Fruit fly (Drosophila melanogaster) whole organism, embryonic: ENCODE data around the gene Trm7-34.
A peak's percentile ranks its signal among the peaks of the same experiment; 100 is the strongest.

Source experiments
- Asciz ChIP-seq: fragments of 200-800 bp; sonication (Bioruptor generic); optimal IDR thresholded peaks from 2 replicates; lab custom pipeline; 2017; ENCODE audit warnings: missing biosample characterization, mild to moderate bottlenecking, missing genetic modification characterization, missing genetic modification reagents
- B-H1 ChIP-seq: fragments of 200-800 bp; sonication (Bioruptor generic); IDR thresholded peaks from 3 replicates; pipeline ENCODE4 v1.3.6; 2022; ENCODE audit warnings: missing biosample characterization, missing genetic modification characterization
- CG10147 ChIP-seq: fragments of 200-800 bp; sonication (Bioruptor generic); optimal IDR thresholded peaks from 2 replicates; lab custom pipeline; 2019; ENCODE audit warnings: missing biosample characterization, mild to moderate bottlenecking, missing genetic modification characterization, moderate library complexity
- CG11504 ChIP-seq: fragments of 200-800 bp; sonication (Bioruptor generic); optimal IDR thresholded peaks from 3 replicates; lab custom pipeline; 2019; ENCODE audit warnings: missing biosample characterization, mild to moderate bottlenecking, missing genetic modification characterization, moderate library complexity
- CG1233 ChIP-seq: fragments of 200-800 bp; sonication (Bioruptor generic); optimal IDR thresholded peaks from 4 replicates; lab custom pipeline; 2018; ENCODE audit warnings: missing biosample characterization, mild to moderate bottlenecking, missing genetic modification characterization
- CG12744 ChIP-seq: fragments of 200-800 bp; sonication (Bioruptor generic); optimal IDR thresholded peaks from 2 replicates; lab custom pipeline; 2016; ENCODE audit warnings: missing biosample characterization, missing genetic modification characterization
- CG12942 ChIP-seq: fragments of 200-800 bp; sonication (Bioruptor generic); optimal IDR thresholded peaks from 3 replicates; lab custom pipeline; 2016; ENCODE audit warnings: missing biosample characterization, missing genetic modification characterization
- CG14860 ChIP-seq: fragments of 200-800 bp; sonication (Bioruptor generic); IDR thresholded peaks from 3 replicates; pipeline ENCODE4 v1.3.6; 2022; ENCODE audit warnings: missing biosample characterization, missing genetic modification characterization; ENCODE audit not compliant: partially characterized antibody
- CG17568 ChIP-seq: fragments of 200-800 bp; sonication (Bioruptor generic); optimal IDR thresholded peaks from 2 replicates; lab custom pipeline; 2018; ENCODE audit warnings: missing biosample characterization, mild to moderate bottlenecking, missing genetic modification characterization, moderate library complexity
- CG17612 ChIP-seq: fragments of 200-800 bp; sonication (Bioruptor generic); IDR thresholded peaks from 2 replicates; pipeline ENCODE4 v1.3.6; 2022; ENCODE audit warnings: missing biosample characterization, missing genetic modification characterization
- CG18262 ChIP-seq: fragments of 200-800 bp; optimal IDR thresholded peaks from 3 replicates; lab custom pipeline; 2019; ENCODE audit warnings: missing biosample characterization, mild to moderate bottlenecking, missing genetic modification characterization, moderate library complexity
- CG18476 ChIP-seq: fragments of 200-800 bp; sonication (Bioruptor generic); optimal IDR thresholded peaks from 2 replicates; lab custom pipeline; 2016; ENCODE audit warnings: missing biosample characterization, mild to moderate bottlenecking, missing genetic modification characterization
- CG18619 ChIP-seq: fragments of 200-800 bp; sonication (Bioruptor generic); optimal IDR thresholded peaks from 3 replicates; lab custom pipeline; 2017; ENCODE audit warnings: missing biosample characterization, mild to moderate bottlenecking, missing genetic modification characterization
- CG31388 ChIP-seq: fragments of 200-800 bp; sonication (Bioruptor generic); optimal IDR thresholded peaks from 2 replicates; lab custom pipeline; 2016; ENCODE audit warnings: missing biosample characterization, missing genetic modification characterization
- CG3281 ChIP-seq: fragments of 200-800 bp; sonication (Bioruptor generic); optimal IDR thresholded peaks from 3 replicates; lab custom pipeline; 2017; ENCODE audit warnings: missing biosample characterization, mild to moderate bottlenecking, missing genetic modification characterization
- CG4617 ChIP-seq: fragments of 200-800 bp; sonication (Bioruptor generic); optimal IDR thresholded peaks from 3 replicates; lab custom pipeline; 2016; ENCODE audit warnings: missing biosample characterization, missing genetic modification characterization, borderline replicate concordance
- CG4707 ChIP-seq: fragments of 200-800 bp; sonication (Bioruptor generic); optimal IDR thresholded peaks from 2 replicates; lab custom pipeline; 2018; ENCODE audit warnings: missing biosample characterization, mild to moderate bottlenecking, missing genetic modification characterization, moderate library complexity
- CG4730 ChIP-seq: fragments of 200-800 bp; sonication (Bioruptor generic); IDR thresholded peaks from 2 replicates; pipeline ENCODE4 v1.3.6; 2022; ENCODE audit warnings: missing biosample characterization, missing genetic modification characterization
- CG7786 ChIP-seq: fragments of 200-800 bp; sonication (Bioruptor generic); optimal IDR thresholded peaks from 2 replicates; lab custom pipeline; 2016; ENCODE audit warnings: missing biosample characterization, missing genetic modification characterization
- Ets65A ChIP-seq: fragments of 200-800 bp; sonication (Bioruptor generic); peaks from one replicate; lab custom pipeline; 2016; ENCODE audit warnings: missing biosample characterization, missing genetic modification characterization
- Fer3 ChIP-seq: fragments of 200-800 bp; sonication (Bioruptor generic); optimal IDR thresholded peaks from 2 replicates; lab custom pipeline; 2018; ENCODE audit warnings: missing biosample characterization, mild to moderate bottlenecking, missing genetic modification characterization, moderate library complexity
- GATAe ChIP-seq: fragments of 200-800 bp; sonication (Bioruptor generic); conservative IDR thresholded peaks from 2 replicates; pipeline ENCODE4 v1.3.6; 2022; ENCODE audit warnings: missing biosample characterization, missing genetic modification characterization
- HHEX ChIP-seq: fragments of 200-800 bp; sonication (Bioruptor generic); optimal IDR thresholded peaks from 3 replicates; lab custom pipeline; 2017; ENCODE audit warnings: missing biosample characterization, mild to moderate bottlenecking, missing genetic modification characterization, missing genetic modification reagents
- HLH4C ChIP-seq: fragments of 200-800 bp; sonication (Bioruptor generic); IDR thresholded peaks from 3 replicates; pipeline ENCODE4 v1.3.6; 2022; ENCODE audit warnings: missing biosample characterization, missing genetic modification characterization; ENCODE audit not compliant: partially characterized antibody
- HmgD ChIP-seq: fragments of 200-800 bp; sonication (Bioruptor generic); optimal IDR thresholded peaks from 3 replicates; lab custom pipeline; 2016; ENCODE audit warnings: missing biosample characterization, missing genetic modification characterization
- HmgZ ChIP-seq: fragments of 200-800 bp; sonication (Bioruptor generic); optimal IDR thresholded peaks from 2 replicates; lab custom pipeline; 2018; ENCODE audit warnings: missing biosample characterization, mild to moderate bottlenecking, missing genetic modification characterization
- Jarid2 ChIP-seq: fragments of 200-800 bp; sonication (Bioruptor generic); optimal IDR thresholded peaks from 3 replicates; lab custom pipeline; 2017; ENCODE audit warnings: mild to moderate bottlenecking, missing biosample characterization, missing genetic modification reagents, missing genetic modification characterization
- Lim3 ChIP-seq: fragments of 200-800 bp; sonication (Bioruptor generic); IDR thresholded peaks from 2 replicates; pipeline ENCODE4 v1.3.6; 2022; ENCODE audit warnings: missing biosample characterization, missing genetic modification characterization
- NC2α ChIP-seq: fragments of 200-800 bp; sonication (Bioruptor generic); optimal IDR thresholded peaks from 2 replicates; lab custom pipeline; 2016; ENCODE audit warnings: missing biosample characterization, missing genetic modification characterization
- Trl ChIP-seq, 3 experiments: fragments of >200 bp in 2 of 3; fragments of 200-800 bp in 1 of 3; sonication (Bioruptor generic) in 1 of 3; optimal IDR thresholded peaks; 2 replicates in 1 of 3; 3 replicates in 2 of 3; lab custom pipeline; 2016 to 2017; ENCODE audit warnings: missing biosample characterization in 1 of 3, missing genetic modification characterization in 1 of 3
- Vsx1 ChIP-seq: fragments of 200-800 bp; sonication (Bioruptor generic); optimal IDR thresholded peaks from 2 replicates; lab custom pipeline; 2017; ENCODE audit warnings: missing biosample characterization, mild to moderate bottlenecking, missing genetic modification characterization, missing genetic modification reagents
- Xrp1 ChIP-seq: fragments of 200-800 bp; sonication (Bioruptor generic); IDR thresholded peaks from 2 replicates; pipeline ENCODE4 v1.3.6; 2022; ENCODE audit warnings: missing biosample characterization, missing genetic modification characterization
- az2 ChIP-seq: fragments of 200-800 bp; sonication (Bioruptor generic); optimal IDR thresholded peaks from 3 replicates; lab custom pipeline; 2016; ENCODE audit warnings: missing biosample characterization, missing genetic modification characterization
- bsh ChIP-seq, 2 experiments: fragments of 200-800 bp; sonication (Bioruptor generic); optimal IDR thresholded peaks; 2 replicates each; lab custom pipeline; 2017 to 2018; ENCODE audit warnings: mild to moderate bottlenecking in 2 of 2, missing biosample characterization in 2 of 2, missing genetic modification characterization in 2 of 2, moderate library complexity in 1 of 2
- corto ChIP-seq: fragments of 200-800 bp; sonication (Bioruptor generic); optimal IDR thresholded peaks from 2 replicates; lab custom pipeline; 2016; ENCODE audit warnings: missing biosample characterization, mild to moderate bottlenecking, missing genetic modification characterization, moderate library complexity
- gem ChIP-seq: fragments of 200-800 bp; sonication (Bioruptor generic); optimal IDR thresholded peaks from 2 replicates; lab custom pipeline; 2019; ENCODE audit warnings: missing biosample characterization, mild to moderate bottlenecking, missing genetic modification characterization, moderate library complexity
- knrl ChIP-seq: fragments of 200-800 bp; sonication (Bioruptor generic); IDR thresholded peaks from 3 replicates; pipeline ENCODE4 v1.3.6; 2022; ENCODE audit warnings: missing biosample characterization, missing genetic modification characterization; ENCODE audit not compliant: partially characterized antibody
- lbe ChIP-seq: fragments of 200-800 bp; sonication (Bioruptor generic); optimal IDR thresholded peaks from 2 replicates; lab custom pipeline; 2016; ENCODE audit warnings: missing biosample characterization, mild to moderate bottlenecking, missing genetic modification characterization
- lmd ChIP-seq: fragments of 200-800 bp; sonication (Bioruptor generic); IDR thresholded peaks from 2 replicates; pipeline ENCODE4 v1.3.6; 2022; ENCODE audit warnings: missing biosample characterization, missing genetic modification characterization
- mld ChIP-seq: fragments of 200-800 bp; sonication (Bioruptor generic); IDR thresholded peaks from 3 replicates; pipeline ENCODE4 v1.3.6; 2022; ENCODE audit warnings: missing biosample characterization, missing genetic modification characterization; ENCODE audit not compliant: partially characterized antibody
- peb ChIP-seq: fragments of 200-800 bp; sonication (Bioruptor generic); IDR thresholded peaks from 2 replicates; pipeline ENCODE4 v1.3.6; 2022; ENCODE audit warnings: missing biosample characterization, missing genetic modification characterization
- prd ChIP-seq, 3 experiments: fragments of >200 bp in 2 of 3; fragments of 200-800 bp in 1 of 3; sonication (Bioruptor generic) in 1 of 3; optimal IDR thresholded peaks in 2 of 3; IDR thresholded peaks in 1 of 3; 2 replicates in 2 of 3; 3 replicates in 1 of 3; pipeline versions ENCODE4 v1.3.6 to Lab custom; 2017 to 2022; ENCODE audit warnings: missing biosample characterization in 1 of 3, missing genetic modification characterization in 1 of 3
- sc ChIP-seq, 3 experiments: fragments of >200 bp in 2 of 3; fragments of 200-800 bp in 1 of 3; sonication (Bioruptor generic) in 1 of 3; optimal IDR thresholded peaks; 2 replicates in 2 of 3; 3 replicates in 1 of 3; lab custom pipeline; 2017; ENCODE audit warnings: mild to moderate bottlenecking in 1 of 3, missing biosample characterization in 1 of 3, missing genetic modification characterization in 1 of 3, missing genetic modification reagents in 1 of 3
- sd ChIP-seq: fragments of 200-800 bp; sonication (Bioruptor generic); optimal IDR thresholded peaks from 3 replicates; lab custom pipeline; 2018; ENCODE audit warnings: missing biosample characterization, mild to moderate bottlenecking, missing genetic modification characterization, moderate library complexity
- sens-2 ChIP-seq: fragments of 200-800 bp; sonication (Bioruptor generic); IDR thresholded peaks from 2 replicates; pipeline ENCODE4 v1.3.6; 2022; ENCODE audit warnings: missing biosample characterization, missing genetic modification characterization
- tio ChIP-seq: fragments of 200-800 bp; sonication (Bioruptor generic); optimal IDR thresholded peaks from 2 replicates; lab custom pipeline; 2017; ENCODE audit warnings: missing biosample characterization, missing genetic modification characterization, inconsistent platforms
- usp ChIP-seq: fragments of >200 bp; optimal IDR thresholded peaks from 2 replicates; lab custom pipeline; 2017; ENCODE audit warnings: missing biosample characterization, missing genetic modification characterization

The Trm7-34 gene

DNA sequence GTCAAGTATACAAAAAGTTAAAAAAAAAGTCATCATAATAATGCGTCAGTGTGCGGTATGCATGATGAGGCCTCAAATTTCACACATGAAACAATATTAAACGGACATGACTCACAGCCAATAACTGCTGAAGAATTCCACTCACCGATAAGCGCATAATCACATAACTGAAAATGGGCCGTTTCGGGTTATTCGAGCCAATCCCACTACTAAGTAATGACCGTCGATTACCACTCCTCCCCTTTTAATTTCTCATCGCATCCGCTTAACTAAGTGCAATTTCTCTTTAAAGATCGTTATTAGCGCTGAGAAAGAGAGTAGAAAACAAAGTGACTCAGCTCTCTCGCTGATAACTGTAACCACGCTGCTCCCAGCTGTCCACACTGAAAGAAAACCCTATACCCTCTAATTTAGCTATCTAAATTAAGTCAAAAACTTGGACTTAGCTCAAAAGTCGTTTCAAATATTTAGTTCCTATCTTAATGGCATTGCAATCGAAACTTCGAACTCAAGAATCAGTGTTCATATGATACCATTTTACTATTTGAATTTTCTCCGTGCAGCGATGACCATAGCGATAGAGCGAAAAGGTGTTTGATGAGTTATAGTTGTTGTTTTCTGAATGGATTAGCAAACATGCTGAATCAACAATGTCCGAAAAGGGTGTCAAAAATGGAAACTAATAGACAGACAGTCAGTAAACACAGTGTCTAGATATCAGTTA, 20.8 kb downstream of the Trm7-34 start (continued):
- peak; percentile 85 for TF ChIP-seq CG4730 (GFP tag; lab: Robert Waterston, UW)
- TF ChIP-seq CG4617: peak; percentile 66
- peak; percentile 22 for TF ChIP-seq CG31388
- peak; percentile 91 for TF ChIP-seq HmgZ (tag; lab: Kevin White, UChicago)
- peak; percentile 91 for TF ChIP-seq Xrp1 (GFP tag; lab: Robert Waterston, UW)
- TF ChIP-seq CG7786 (GFP tag; lab: Kevin White, UChicago): peak; percentile 91
- TF ChIP-seq sc (optimal IDR thresholded peaks at IDR 0.05; lab: Kevin White, UChicago): no peak
- peak; percentile 72 for TF ChIP-seq sc (GFP tag; optimal IDR thresholded peaks at IDR 0.05; lab: Kevin White, UChicago)
- peak; percentile 98 for TF ChIP-seq Ets65A
- TF ChIP-seq peb: peak; percentile 74
- TF ChIP-seq CG12744 (GFP tag; lab: Kevin White, UChicago): peak; percentile 92
- TF ChIP-seq B-H1: peak; percentile 86
- peak; percentile 36; the same call in 1 of the 2 replicates for TF ChIP-seq CG17612 (GFP tag; lab: Robert Waterston, UW)
- 0 out of 2 replicates have a peak, but pooled peaks have one; percentile 19 for TF ChIP-seq Lim3 (GFP tag; lab: Robert Waterston, UW)
- TF ChIP-seq Jarid2 (GFP tag; lab: Kevin White, UChicago): no peak
- peak; percentile 90 for TF ChIP-seq HmgD (GFP tag; lab: Kevin White, UChicago)
- TF ChIP-seq tio (GFP tag; lab: Kevin White, UChicago): peak; percentile 84
- TF ChIP-seq CG18476 (GFP tag; lab: Kevin White, UChicago): peak; percentile 80
- TF ChIP-seq Trl (optimal IDR thresholded peaks at IDR 0.05; lab: Kevin White, UChicago): peak in 1 of 2 experiments; percentile 39
- TF ChIP-seq Trl (GFP tag; optimal IDR thresholded peaks at IDR 0.05; lab: Kevin White, UChicago): peak; percentile 88
- peak; percentile 81 for TF ChIP-seq sd (tag; lab: Kevin White, UChicago)
- TF ChIP-seq knrl (GFP tag; lab: Robert Waterston, UW): no peak
- peak; percentile 67 for TF ChIP-seq CG1233
- no peak for TF ChIP-seq CG14860
- peak; percentile 73 for TF ChIP-seq sens-2
- TF ChIP-seq CG18619: peak; percentile 88
- TF ChIP-seq GATAe (GFP tag; lab: Robert Waterston, UW): peak; percentile 75
- TF ChIP-seq CG18262 (tag; lab: Kevin White, UChicago): peak; percentile 89
- TF ChIP-seq corto (GFP tag; lab: Kevin White, UChicago): no peak
- TF ChIP-seq HHEX (GFP tag; lab: Kevin White, UChicago): peak; percentile 59
- peak; percentile 89 for TF ChIP-seq CG12942 (GFP tag; lab: Kevin White, UChicago)
- peak; percentile 94 for TF ChIP-seq gem (tag; lab: Kevin White, UChicago)
- TF ChIP-seq az2 (GFP tag; lab: Kevin White, UChicago): peak; percentile 82
- TF ChIP-seq NC2α (GFP tag; lab: Kevin White, UChicago): peak; percentile 73
- TF ChIP-seq CG11504: peak; percentile 92
- TF ChIP-seq HLH4C (GFP tag; lab: Robert Waterston, UW): no peak
- peak; percentile 81 for TF ChIP-seq Asciz (GFP tag; lab: Kevin White, UChicago)
- TF ChIP-seq CG17568: peak; percentile 90
- TF ChIP-seq prd (optimal IDR thresholded peaks at IDR 0.05; lab: Kevin White, UChicago): no peak
- TF ChIP-seq prd (GFP tag; IDR thresholded peaks at IDR 0.05; lab: Robert Waterston, UW): peak; percentile 90
- TF ChIP-seq CG4707 (GFP tag; lab: Kevin White, UChicago): peak; percentile 84
- TF ChIP-seq usp: no peak
- no peak for TF ChIP-seq mld (GFP tag; lab: Robert Waterston, UW)
- TF ChIP-seq bsh (GFP tag; optimal IDR thresholded peaks at IDR 0.05; lab: Kevin White, UChicago): peak; percentile 24 to 91
- TF ChIP-seq Vsx1 (GFP tag; lab: Kevin White, UChicago): peak; percentile 83
- peak; percentile 85 for TF ChIP-seq CG3281 (GFP tag; lab: Kevin White, UChicago)
- TF ChIP-seq lbe (GFP tag; lab: Kevin White, UChicago): peak; percentile 52
- peak; percentile 90 for TF ChIP-seq Fer3 (tag; lab: Kevin White, UChicago)
- peak; percentile 51 for TF ChIP-seq CG10147
- peak; percentile 85 for TF ChIP-seq lmd (GFP tag; lab: Robert Waterston, UW)
